Worm (Caenorhabditis elegans) whole organism, L4 larva: ENCODE measurements around the gene fbxb-106.

Source experiments
- F10B5.3 ChIP-seq: sonication (generic microtip); optimal IDR thresholded peaks from 2 replicates; lab custom pipeline; 2016; ENCODE audit warnings: mild to moderate bottlenecking, missing genetic modification characterization, missing compliant biosample characterization
- F26F4.8 ChIP-seq: fragments of 200-800 bp; sonication (Bioruptor generic); conservative IDR thresholded peaks from 2 replicates; pipeline ENCODE4 v1.3.6; 2022; ENCODE audit warnings: missing genetic modification characterization, missing compliant biosample characterization
- F44E2.7 ChIP-seq: fragments of 200-800 bp; sonication (Bioruptor generic); IDR thresholded peaks from 2 replicates; pipeline ENCODE4 v2.1.2; 2022; ENCODE audit warnings: missing genetic modification characterization, missing compliant biosample characterization
- Y75B8A.6 ChIP-seq: fragments of 200-800 bp; sonication (Bioruptor generic); IDR thresholded peaks from 2 replicates; pipeline ENCODE4 v1.3.6; 2022; ENCODE audit warnings: missing genetic modification reagents, missing genetic modification characterization, missing compliant biosample characterization
- ZK337.2 ChIP-seq: fragments of 200-800 bp; sonication (Bioruptor generic); IDR thresholded peaks from 2 replicates; pipeline ENCODE4 v1.3.6; 2022; ENCODE audit warnings: missing genetic modification reagents, missing genetic modification characterization, missing compliant biosample characterization
- aha-1 ChIP-seq: fragments of 150-350 bp; peaks from one replicate; lab custom pipeline; 2014; ENCODE audit warnings: missing biosample characterization, missing genetic modification characterization
- attf-4 ChIP-seq: sonication (generic microtip); optimal IDR thresholded peaks from 3 replicates; lab custom pipeline; 2017; ENCODE audit warnings: missing biosample characterization, missing genetic modification characterization
- ceh-20 ChIP-seq: fragments of 200-800 bp; sonication (Bioruptor generic); IDR thresholded peaks from 2 replicates; pipeline ENCODE4 v1.3.6; 2022; ENCODE audit warnings: missing genetic modification reagents, missing genetic modification characterization, missing compliant biosample characterization
- ceh-62 ChIP-seq: sonication (generic microtip); optimal IDR thresholded peaks from 2 replicates; lab custom pipeline; 2017; ENCODE audit warnings: missing biosample characterization, missing genetic modification characterization
- ceh-82 ChIP-seq: sonication (generic microtip); optimal IDR thresholded peaks from 2 replicates; lab custom pipeline; 2017; ENCODE audit warnings: missing biosample characterization, missing genetic modification characterization
- daf-12 ChIP-seq: fragments of 150-350 bp; optimal IDR thresholded peaks from 2 replicates; lab custom pipeline; 2014; ENCODE audit warnings: missing biosample characterization, missing genetic modification reagents, missing genetic modification characterization
- daf-16 ChIP-seq, 3 experiments: sonication (generic microtip); optimal IDR thresholded peaks; 2 replicates each; lab custom pipeline; 2016 to 2017; ENCODE audit warnings: missing genetic modification characterization in 3 of 3, missing genetic modification reagents in 3 of 3, mild to moderate bottlenecking in 2 of 3, missing compliant biosample characterization in 2 of 3, missing biosample characterization in 1 of 3, moderate library complexity in 1 of 3
- daf-8 ChIP-seq: fragments of 200-800 bp; sonication (Bioruptor generic); IDR thresholded peaks from 2 replicates; pipeline ENCODE4 v1.3.6; 2022; ENCODE audit warnings: missing genetic modification characterization, missing compliant biosample characterization
- dpl-1 ChIP-seq: fragments of 150-350 bp; optimal IDR thresholded peaks from 2 replicates; lab custom pipeline; 2014; ENCODE audit warnings: missing biosample characterization, missing genetic modification reagents, missing genetic modification characterization
- fos-1 ChIP-seq: fragments of 150-350 bp; optimal IDR thresholded peaks from 2 replicates; lab custom pipeline; 2014; ENCODE audit warnings: missing biosample characterization, missing genetic modification characterization
- gei-8 ChIP-seq: fragments of 200-800 bp; sonication (Bioruptor generic); optimal IDR thresholded peaks from 2 replicates; lab custom pipeline; 2018; ENCODE audit warnings: mild to moderate bottlenecking, missing genetic modification characterization, missing compliant biosample characterization
- hif-1 ChIP-seq, 2 experiments: sonication (generic microtip); optimal IDR thresholded peaks; 2 replicates each; lab custom pipeline; 2016 to 2017; ENCODE audit warnings: missing compliant biosample characterization in 2 of 2, missing genetic modification characterization in 2 of 2, missing genetic modification reagents in 2 of 2, missing genotype in 2 of 2, mild to moderate bottlenecking in 1 of 2
- hlh-11 ChIP-seq: fragments of 200-800 bp; sonication (Bioruptor generic); optimal IDR thresholded peaks from 2 replicates; lab custom pipeline; 2018; ENCODE audit warnings: mild to moderate bottlenecking, missing genetic modification characterization, missing compliant biosample characterization
- hmg-1.1 ChIP-seq: fragments of 200-800 bp; sonication (Bioruptor generic); IDR thresholded peaks from 2 replicates; pipeline ENCODE4 v1.3.6; 2022; ENCODE audit warnings: missing genetic modification reagents, missing genetic modification characterization, missing compliant biosample characterization
- jun-1 ChIP-seq: fragments of 150-350 bp; optimal IDR thresholded peaks from 2 replicates; lab custom pipeline; 2014; ENCODE audit warnings: missing biosample characterization, missing genetic modification reagents, missing genetic modification characterization
- lin-15B ChIP-seq: fragments of 150-350 bp; sonication (generic microtip); optimal IDR thresholded peaks from 3 replicates; lab custom pipeline; 2014; ENCODE audit warnings: missing biosample characterization, missing genetic modification characterization
- lin-29 ChIP-seq: fragments of 200-800 bp; sonication (Bioruptor generic); IDR thresholded peaks from 2 replicates; pipeline ENCODE4 v1.3.6; 2022; ENCODE audit warnings: missing genetic modification reagents, missing genetic modification characterization, missing compliant biosample characterization
- mes-2 ChIP-seq: sonication (generic microtip); optimal IDR thresholded peaks from 2 replicates; lab custom pipeline; 2016; ENCODE audit warnings: missing genotype, mild to moderate bottlenecking, missing genetic modification characterization, missing compliant biosample characterization; ENCODE audit not compliant: poor library complexity, severe bottlenecking
- mxl-2 ChIP-seq: fragments of 200-800 bp; sonication (Bioruptor generic); conservative IDR thresholded peaks from 2 replicates; pipeline ENCODE4 v1.3.6; 2022; ENCODE audit warnings: missing genetic modification reagents, missing genetic modification characterization, missing compliant biosample characterization
- nhr-111 ChIP-seq: fragments of 200-800 bp; sonication (Bioruptor generic); optimal IDR thresholded peaks from 2 replicates; lab custom pipeline; 2018; ENCODE audit warnings: mild to moderate bottlenecking, missing genetic modification characterization, missing compliant biosample characterization
- nhr-48 ChIP-seq: sonication (generic microtip); optimal IDR thresholded peaks from 2 replicates; lab custom pipeline; 2016; ENCODE audit warnings: mild to moderate bottlenecking, missing genetic modification characterization, missing compliant biosample characterization
- nhr-76 ChIP-seq: fragments of 150-350 bp; optimal IDR thresholded peaks from 2 replicates; lab custom pipeline; 2014; ENCODE audit warnings: missing biosample characterization, missing genetic modification characterization
- saeg-2 ChIP-seq: fragments of 200-800 bp; sonication (Bioruptor generic); IDR thresholded peaks from 2 replicates; pipeline ENCODE4 v1.3.6; 2022; ENCODE audit warnings: missing genetic modification reagents, missing genetic modification characterization, missing compliant biosample characterization
- sdz-12 ChIP-seq: fragments of 200-800 bp; sonication (Bioruptor generic); optimal IDR thresholded peaks from 2 replicates; lab custom pipeline; 2018; ENCODE audit warnings: mild to moderate bottlenecking, missing genetic modification characterization, missing compliant biosample characterization
- set-16 ChIP-seq: fragments of 200-800 bp; sonication (Bioruptor generic); IDR thresholded peaks from 2 replicates; pipeline ENCODE4 v1.3.6; 2022; ENCODE audit warnings: missing genetic modification reagents, missing genetic modification characterization, missing compliant biosample characterization
- spr-1 ChIP-seq: sonication (generic microtip); optimal IDR thresholded peaks from 2 replicates; lab custom pipeline; 2016; ENCODE audit warnings: mild to moderate bottlenecking, missing genetic modification characterization, missing compliant biosample characterization
- unc-130 ChIP-seq: sonication (generic microtip); optimal IDR thresholded peaks from 2 replicates; lab custom pipeline; 2016; ENCODE audit warnings: missing genetic modification reagents, missing genetic modification characterization, missing compliant biosample characterization
- unc-39 ChIP-seq: sonication (generic microtip); optimal IDR thresholded peaks from 2 replicates; lab custom pipeline; 2017; ENCODE audit warnings: missing biosample characterization, missing genetic modification characterization
- unc-62 ChIP-seq, 3 experiments: fragments of 150-350 bp in 1 of 3; sonication (generic microtip); optimal IDR thresholded peaks in 2 of 3; peaks in 1 of 3; 1 replicate in 1 of 3; 2 replicates in 2 of 3; lab custom pipeline; 2014 to 2017; ENCODE audit warnings: missing biosample characterization in 3 of 3, missing genetic modification characterization in 3 of 3, missing genetic modification reagents in 3 of 3, missing genotype in 1 of 3
- zfp-3 ChIP-seq: fragments of 200-800 bp; sonication (Bioruptor generic); conservative IDR thresholded peaks from 2 replicates; pipeline ENCODE4 v1.3.6; 2022; ENCODE audit warnings: missing genetic modification reagents, missing genetic modification characterization, missing compliant biosample characterization
- zip-2 ChIP-seq: fragments of 150-350 bp; optimal IDR thresholded peaks from 2 replicates; lab custom pipeline; 2014; ENCODE audit warnings: missing biosample characterization, missing genetic modification characterization

fbxb-106 gene

ce11 chrII:2777846-2778245, 15.6 kb downstream of the fbxb-106 start, which contains the start of gene F08D12.4 (continued):
- TF ChIP-seq mes-2 (tag; lab: Kevin White, UChicago) (no peak), daf-8 (GFP tag; lab: Robert Waterston, UW) (no peak), daf-12 (tag; lab: Kevin White, UChicago) (no peak), unc-39 (no peak), aha-1 (tag; lab: Kevin White, UChicago) (no peak)
- TF ChIP-seq, all 104 proteins: peak for 0

- TF ChIP-seq F26F4.8 (GFP tag; lab: Robert Waterston, UW) (no peak), daf-12 (tag; lab: Kevin White, UChicago) (no peak), fos-1 (tag; lab: Kevin White, UChicago) (no peak), daf-16 (GFP tag; optimal IDR thresholded peaks at IDR 0.05; lab: Kevin White, UChicago) (no peak), daf-16 (tag; optimal IDR thresholded peaks at IDR 0.05; lab: Kevin White, UChicago) (no peak), ZK337.2 (GFP tag; lab: Robert Waterston, UW) (no peak), unc-130 (GFP tag; lab: Kevin White, UChicago) (no peak)
These were observed 17.0 kb downstream of the fbxb-106 start, which contains the start of gene F08D12.3 for ce11 chrII:2779253-2779652. TSS of gene F08D12.3 (plus strand) at chrII:2779553.

DNA sequence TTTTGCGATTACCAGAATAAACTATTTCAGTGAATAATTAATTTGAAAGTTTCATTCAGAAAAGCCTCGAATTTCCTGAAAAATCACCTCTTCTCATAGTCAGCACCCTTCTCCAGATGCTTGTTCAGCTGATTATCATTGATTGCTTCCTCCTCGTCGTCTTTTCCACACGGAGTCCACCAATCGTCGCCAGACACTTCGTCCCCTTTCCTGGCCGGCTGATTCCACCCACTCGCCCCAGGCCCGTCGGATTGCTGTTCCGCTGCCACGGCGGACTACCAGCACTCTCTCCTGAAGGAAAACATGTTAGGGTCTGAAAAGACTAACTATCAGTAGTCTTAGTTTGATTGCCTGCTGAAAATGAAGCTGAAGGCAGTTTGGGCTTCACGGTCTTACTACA, 18.6 kb downstream of the fbxb-106 start:
- TF ChIP-seq unc-62 (GFP tag; optimal IDR thresholded peaks at IDR 0.05 in 1 of 2; lab: Kevin White, UChicago): peak in 1 of 2 experiments; percentile 56
- no peak for TF ChIP-seq unc-62 (tag; optimal IDR thresholded peaks at IDR 0.05; lab: Kevin White, UChicago)
- TF ChIP-seq spr-1 (tag; lab: Kevin White, UChicago): no peak
- TF ChIP-seq set-16 (GFP tag; lab: Robert Waterston, UW): peak; percentile 50; the same call in 1 of the 2 replicates

DNA sequence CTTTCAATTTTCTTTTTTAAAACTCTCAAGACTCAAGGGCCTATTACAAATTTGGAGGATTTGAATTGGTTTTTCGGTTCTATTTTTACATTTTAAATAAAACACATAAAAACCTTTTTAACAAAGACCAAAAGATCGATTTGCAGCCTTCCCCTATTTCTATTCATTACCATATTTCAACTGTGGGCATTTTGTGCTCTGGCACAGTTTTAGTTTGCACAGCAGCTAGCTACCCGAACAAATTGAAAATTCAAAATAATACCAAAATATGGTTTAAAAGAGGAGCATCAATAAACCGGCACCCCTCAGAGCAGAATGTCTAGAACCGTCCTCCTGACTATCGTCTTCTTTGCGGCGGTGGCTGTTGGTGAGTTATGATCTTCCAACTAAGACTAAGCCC, 19.1 kb downstream of the fbxb-106 start, which contains the start of gene F08D12.2:
F08D12.2 (plus strand) TSS at position 301 of the 400 bp plus-strand sequence.
- TF ChIP-seq ceh-62 (no peak), lin-29 (no peak), attf-4 (tag; lab: Kevin White, UChicago) (no peak), nhr-76 (tag; lab: Kevin White, UChicago) (no peak), jun-1 (tag; lab: Kevin White, UChicago) (no peak)
- TF ChIP-seq, all 104 proteins: peak for 0

ce11 chrII:2783380-2783779, 21.2 kb downstream of the fbxb-106 start:
- TF ChIP-seq saeg-2 (GFP tag; lab: Robert Waterston, UW): no peak
- no peak for TF ChIP-seq ceh-62
- TF ChIP-seq set-16 (GFP tag; lab: Robert Waterston, UW): peak; percentile 86

DNA sequence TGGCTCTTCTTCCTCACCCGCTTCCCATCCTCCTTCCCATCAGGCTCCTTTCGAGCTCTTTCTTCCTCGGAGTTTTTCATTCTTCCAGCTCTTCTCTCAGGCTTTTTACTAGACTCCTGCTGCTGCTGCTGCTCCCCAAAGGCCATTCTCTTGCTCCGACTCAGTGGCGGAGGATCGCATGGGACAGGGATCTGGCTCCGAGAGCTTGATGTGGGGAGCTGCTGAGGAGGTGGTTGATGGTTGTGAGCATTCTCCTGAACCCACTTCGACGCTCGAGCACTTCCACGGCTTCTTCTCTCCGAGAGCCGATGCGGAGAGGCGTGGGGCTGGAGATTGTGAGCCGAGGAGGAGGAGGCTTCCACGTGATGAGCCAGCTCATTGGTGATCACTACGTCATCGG, 23.6 kb downstream of the fbxb-106 start:
- TF ChIP-seq aha-1 (tag; lab: Kevin White, UChicago) (peak; percentile 37), set-16 (GFP tag; lab: Robert Waterston, UW) (peak; percentile 92), gei-8 (GFP tag; lab: Kevin White, UChicago) (no peak), attf-4 (tag; lab: Kevin White, UChicago) (no peak), unc-62 (GFP tag; optimal IDR thresholded peaks at IDR 0.05 in 1 of 2; lab: Kevin White, UChicago) (peak in 1 of 2 experiments; percentile 14), unc-62 (tag; optimal IDR thresholded peaks at IDR 0.05; lab: Kevin White, UChicago) (no peak), sdz-12 (GFP tag; lab: Kevin White, UChicago) (no peak)

- TF ChIP-seq lin-15B: no peak
- TF ChIP-seq dpl-1 (GFP tag; lab: Kevin White, UChicago): peak; percentile 37
- TF ChIP-seq F44E2.7 (GFP tag; lab: Robert Waterston, UW): no peak
- TF ChIP-seq nhr-111 (GFP tag; lab: Kevin White, UChicago): no peak
- 0 out of 2 replicates have a peak, but pooled peaks have one; percentile 9 for TF ChIP-seq ceh-20 (GFP tag; lab: Robert Waterston, UW)
- TF ChIP-seq mes-2 (tag; lab: Kevin White, UChicago): peak; percentile 74
- TF ChIP-seq hlh-11 (tag; lab: Kevin White, UChicago): peak; percentile 28
- TF ChIP-seq unc-130 (GFP tag; lab: Kevin White, UChicago): no peak
- no peak for TF ChIP-seq mxl-2 (GFP tag; lab: Robert Waterston, UW)
- TF ChIP-seq Y75B8A.6 (GFP tag; lab: Robert Waterston, UW): no peak
- TF ChIP-seq ceh-82 (tag; lab: Kevin White, UChicago): no peak
- peak; percentile 59 for TF ChIP-seq hmg-1.1 (GFP tag; lab: Robert Waterston, UW)
- TF ChIP-seq nhr-48 (tag; lab: Kevin White, UChicago): no peak
- no peak for TF ChIP-seq zfp-3 (GFP tag; lab: Robert Waterston, UW)
- peak in 1 of 2 experiments; percentile 21 for TF ChIP-seq hif-1 (tag; optimal IDR thresholded peaks at IDR 0.05; lab: Kevin White, UChicago)
- TF ChIP-seq F10B5.3 (tag; lab: Kevin White, UChicago): no peak
- TF ChIP-seq zip-2: no peak
- no peak for TF ChIP-seq unc-39
- no peak for TF ChIP-seq F26F4.8 (GFP tag; lab: Robert Waterston, UW)
These were observed 24.9 kb downstream of the fbxb-106 start, which contains the start of the genes F08D12.12 and srpa-72 for ce11 chrII:2787031-2787512. TSS of gene F08D12.12 (minus strand) at chrII:2787081. TSS of gene srpa-72 (plus strand) at chrII:2787481.
